Worm (Caenorhabditis elegans) whole organism, early embryonic: Measurements from ENCODE around the gene mex-5.

ENCODE experiments used
- aly-1 ChIP-seq: sonication (generic microtip); optimal IDR thresholded peaks from 2 replicates; lab custom pipeline; 2016; ENCODE audit warnings: missing genetic modification characterization, missing compliant biosample characterization
- ama-1 ChIP-seq: fragments of 150-350 bp; optimal IDR thresholded peaks from 2 replicates; lab custom pipeline; 2014
- ceh-13 ChIP-seq: fragments of 200-800 bp; sonication (Bioruptor generic); optimal IDR thresholded peaks from 2 replicates; lab custom pipeline; 2018; ENCODE audit warnings: mild to moderate bottlenecking, missing genetic modification characterization, missing compliant biosample characterization
- flt-1 ChIP-seq: fragments of 200-800 bp; sonication (Bioruptor generic); IDR thresholded peaks from 2 replicates; pipeline ENCODE4 v1.3.6; 2022; ENCODE audit warnings: missing genetic modification characterization, missing compliant biosample characterization
- pes-1 ChIP-seq: fragments of 200-800 bp; sonication (Bioruptor generic); IDR thresholded peaks from 2 replicates; pipeline ENCODE4 v1.3.6; 2022; ENCODE audit warnings: missing genetic modification reagents, missing genetic modification characterization, missing compliant biosample characterization
- tbx-37 ChIP-seq: fragments of 200-800 bp; sonication (Bioruptor generic); conservative IDR thresholded peaks from 2 replicates; pipeline ENCODE4 v1.3.6; 2022; ENCODE audit warnings: missing genetic modification reagents, missing genetic modification characterization, missing compliant biosample characterization

- TF ChIP-seq tbx-37 (no peak), ceh-13 (no peak), pes-1 (GFP tag; lab: Robert Waterston, UW) (no peak), ama-1 (lab: Kevin White, UChicago) (no peak), flt-1 (GFP tag; lab: Robert Waterston, UW) (no peak), aly-1 (tag; lab: Kevin White, UChicago) (no peak)
Observed at ce11 chrIV:13315344-13315743, 38.2 kb upstream of the mex-5 start, which contains the start of gene fat-1.
